Worm (Caenorhabditis elegans): Measurements from ENCODE around the gene srx-67.

The srx-67 gene

ce11 chrV:3957608-3958007 lies 41.0 kb downstream of the srx-67 start, which contains the start of gene cyp-34A5:
Gene cyp-34A5, minus strand, starts transcription at chrV:3957708.
- TF ChIP-seq unc-62 (GFP tag; optimal IDR thresholded peaks at IDR 0.05) = no peak

ce11 chrV:3961235-3961634 lies 44.7 kb downstream of the srx-67 start, which contains the start of gene cyp-34A6:
Gene cyp-34A6, minus strand, starts transcription at chrV:3961335.
- TF ChIP-seq unc-62 (GFP tag; optimal IDR thresholded peaks at IDR 0.05) = no peak

ce11 chrV:3963715-3964114 lies 47.1 kb downstream of the srx-67 start, which contains the start of gene cyp-34A7:
Gene cyp-34A7, minus strand, starts transcription at chrV:3963815.
- no peak for TF ChIP-seq unc-62 (GFP tag; optimal IDR thresholded peaks at IDR 0.05)

- no peak for TF ChIP-seq unc-62 (GFP tag; optimal IDR thresholded peaks at IDR 0.05)
Measured at ce11 chrV:3967762-3968161, 51.2 kb downstream of the srx-67 start, which contains the start of gene cyp-34A8. Gene cyp-34A8, minus strand, starts transcription at chrV:3967823.

Measured in whole organism, dauer.